Worm (Caenorhabditis elegans): ENCODE measurements around the gene C05E4.15.

C05E4.15 gene

DNA sequence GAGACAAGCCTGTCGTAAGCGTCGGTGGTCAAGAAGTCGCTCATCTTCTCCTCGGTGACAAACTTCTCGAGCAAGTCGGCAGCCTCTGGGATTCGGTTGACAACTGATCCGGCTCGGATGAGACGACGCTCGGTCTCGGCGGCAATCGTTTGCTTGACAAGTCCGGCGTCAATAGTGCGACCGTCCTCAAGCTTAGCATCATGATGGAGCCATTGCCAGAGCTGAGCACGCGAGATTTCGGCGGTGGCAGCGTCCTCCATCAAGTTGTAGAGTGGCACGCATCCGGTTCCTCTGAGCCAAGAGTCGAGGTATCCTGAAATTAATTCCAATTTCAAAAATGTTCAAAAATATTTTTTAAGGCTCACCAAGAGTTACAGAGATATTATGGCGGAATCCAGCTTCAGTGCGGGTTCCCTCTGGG, 36.7 kb downstream of the C05E4.15 start (continued):
- TF ChIP-seq Y53F4B.3 (GFP tag; IDR thresholded peaks at IDR 0.05), result 0 out of 2 replicates have a peak, but pooled peaks have one; percentile 6
- no peak for TF ChIP-seq mel-28 (tag; optimal IDR thresholded peaks at IDR 0.05; ENCODE audit: borderline replicate concordance)
- TF ChIP-seq F55B11.4 (tag; optimal IDR thresholded peaks at IDR 0.05; ENCODE audit: borderline replicate concordance, insufficient read depth), result no peak
- peak; percentile 48; the same call in 1 of the 2 replicates for TF ChIP-seq ztf-28 (GFP tag; IDR thresholded peaks at IDR 0.05)
- no peak for TF ChIP-seq tbx-9 (tag; optimal IDR thresholded peaks at IDR 0.05; ENCODE audit: borderline replicate concordance)
- TF ChIP-seq egl-18 (GFP tag; IDR thresholded peaks at IDR 0.05), result no peak
- TF ChIP-seq madf-8 (GFP tag; conservative IDR thresholded peaks at IDR 0.05), result no peak
- peak; percentile 22 for TF ChIP-seq snpc-3.4 (tag; optimal IDR thresholded peaks at IDR 0.05)
- TF ChIP-seq ceh-27 (GFP tag; optimal IDR thresholded peaks at IDR 0.05), result no peak
- no peak for TF ChIP-seq cebp-2 (GFP tag; IDR thresholded peaks at IDR 0.05)
- no peak for TF ChIP-seq lin-54 (GFP tag; optimal IDR thresholded peaks at IDR 0.05)
- no peak for TF ChIP-seq rpc-1 (optimal IDR thresholded peaks at IDR 0.05)
- no peak for TF ChIP-seq rpc-1 (tag; optimal IDR thresholded peaks at IDR 0.05)
- no peak for TF ChIP-seq pha-4 (tag; optimal IDR thresholded peaks at IDR 0.05)
- TF ChIP-seq repo-1 (tag; optimal IDR thresholded peaks at IDR 0.05), result peak; percentile 61
- TF ChIP-seq C17E4.6 (GFP tag; IDR thresholded peaks at IDR 0.05), result no peak
- TF ChIP-seq F23B12.7 (tag; optimal IDR thresholded peaks at IDR 0.05; ENCODE audit: insufficient read depth), result no peak
- no peak for TF ChIP-seq lsl-1 (GFP tag; optimal IDR thresholded peaks at IDR 0.05)
- no peak for TF ChIP-seq F22D6.2 (tag; optimal IDR thresholded peaks at IDR 0.05)
- TF ChIP-seq madf-6 (GFP tag; IDR thresholded peaks at IDR 0.05), result no peak
- TF ChIP-seq zfh-2 (GFP tag; conservative IDR thresholded peaks at IDR 0.05), result peak; percentile 75
- TF ChIP-seq ceh-100 (GFP tag; IDR thresholded peaks at IDR 0.05), result no peak
- no peak for TF ChIP-seq attf-5 (GFP tag; optimal IDR thresholded peaks at IDR 0.05)
- no peak for TF ChIP-seq nfya-2 (GFP tag; IDR thresholded peaks at IDR 0.05)
- TF ChIP-seq mes-4 (tag; optimal IDR thresholded peaks at IDR 0.05), result no peak
- no peak for TF ChIP-seq F49E8.2 (tag; optimal IDR thresholded peaks at IDR 0.05; ENCODE audit: insufficient read depth)
- no peak for TF ChIP-seq ceh-58 (GFP tag; IDR thresholded peaks at IDR 0.05)
- no peak for TF ChIP-seq rcor-1 (GFP tag; IDR thresholded peaks at IDR 0.05)
- TF ChIP-seq ztf-26 (tag; optimal IDR thresholded peaks at IDR 0.05), result no peak
- TF ChIP-seq snpc-1.3 (tag; optimal IDR thresholded peaks at IDR 0.05; ENCODE audit: insufficient read depth), result no peak
- TF ChIP-seq lin-35 (GFP tag; optimal IDR thresholded peaks at IDR 0.05), result peak in 1 of 3 experiments; percentile 43
- no peak for TF ChIP-seq cebp-1 (GFP tag; IDR thresholded peaks at IDR 0.05)
- no peak for TF ChIP-seq cebp-1 (tag; optimal IDR thresholded peaks at IDR 0.05)
- TF ChIP-seq B0035.1 (tag; optimal IDR thresholded peaks at IDR 0.05), result no peak
- no peak for TF ChIP-seq unc-62 (GFP tag; optimal IDR thresholded peaks at IDR 0.05)
- no peak for TF ChIP-seq madf-3 (GFP tag; IDR thresholded peaks at IDR 0.05)
- TF ChIP-seq nhr-120 (GFP tag; IDR thresholded peaks at IDR 0.05), result no peak
- TF ChIP-seq akir-1 (GFP tag; optimal IDR thresholded peaks at IDR 0.05), result no peak
- TF ChIP-seq ceh-40 (GFP tag; IDR thresholded peaks at IDR 0.05), result no peak
- no peak for TF ChIP-seq madf-10 (tag; optimal IDR thresholded peaks at IDR 0.05)
- TF ChIP-seq gei-17 (GFP tag; optimal IDR thresholded peaks at IDR 0.05), result no peak
- TF ChIP-seq nhr-90 (tag; optimal IDR thresholded peaks at IDR 0.05), result peak; percentile 18
- TF ChIP-seq nhr-27 (tag; optimal IDR thresholded peaks at IDR 0.05), result no peak
- TF ChIP-seq dpl-1 (GFP tag; optimal IDR thresholded peaks at IDR 0.05), result no peak
- TF ChIP-seq F57C9.4 (tag; optimal IDR thresholded peaks at IDR 0.05), result no peak
- no peak for TF ChIP-seq C06A6.2 (GFP tag; conservative IDR thresholded peaks at IDR 0.05)
- TF ChIP-seq egrh-3 (GFP tag; IDR thresholded peaks at IDR 0.05), result peak; percentile 62; the same call in 1 of the 2 replicates
- no peak for TF ChIP-seq ama-1 (optimal IDR thresholded peaks at IDR 0.05)
- no peak for TF ChIP-seq ama-1 (GFP tag; optimal IDR thresholded peaks at IDR 0.05)
- no peak for TF ChIP-seq ZK185.1 (tag; optimal IDR thresholded peaks at IDR 0.05; ENCODE audit: poor library complexity, severe bottlenecking)

Data from whole organism, young adult.